Worm (Caenorhabditis elegans) whole organism, dauer: ENCODE data around the gene R08B4.3.

Experiments used
- unc-62 ChIP-seq: sonication (generic microtip); optimal IDR thresholded peaks from 2 replicates; lab custom pipeline; 2017; ENCODE audit warnings: missing biosample characterization, missing genetic modification reagents, missing genetic modification characterization

R08B4.3 gene

ce11 chrX:11120808-11121207, at the start of gene R08B4.3:
Gene R08B4.3 (minus strand): TSS chrX:11121005.
- no peak for TF ChIP-seq unc-62 (GFP tag; lab: Kevin White, UChicago)

DNA sequence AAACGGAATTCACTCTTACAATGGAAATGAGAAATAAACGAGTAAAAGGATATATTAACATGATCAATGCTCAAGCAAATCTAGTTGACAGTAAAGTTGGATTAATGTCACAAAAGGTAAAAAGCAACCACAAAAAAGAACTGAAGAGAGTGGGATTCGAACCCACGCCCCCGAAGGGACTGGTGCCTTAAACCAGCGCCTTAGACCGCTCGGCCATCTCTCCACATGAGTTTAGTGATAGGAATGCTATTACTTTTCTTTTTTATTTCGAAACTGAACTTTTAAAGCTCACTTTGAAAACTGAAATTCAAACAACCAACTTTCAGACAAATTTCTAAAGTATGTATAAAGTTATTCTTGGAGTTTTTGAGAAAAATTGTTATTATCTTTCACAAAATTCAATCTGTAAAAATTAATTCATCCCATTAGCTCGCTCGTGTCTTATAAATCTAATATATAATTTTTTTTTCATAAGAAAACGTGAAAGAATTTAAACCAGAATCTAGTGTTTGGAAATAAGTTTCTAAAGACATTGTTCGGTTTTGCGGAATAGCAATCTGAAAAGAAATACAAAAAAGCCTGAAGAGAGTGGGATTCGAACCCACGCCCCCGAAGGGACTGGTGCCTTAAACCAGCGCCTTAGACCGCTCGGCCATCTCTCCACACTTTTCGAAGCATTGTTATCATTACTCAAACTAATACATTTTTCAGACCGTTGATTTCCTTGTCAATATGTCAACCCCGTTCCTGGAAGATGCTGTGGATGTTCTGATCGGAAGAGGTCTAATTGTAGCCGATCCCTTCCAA, 42.2 kb upstream of the R08B4.3 start:
- no peak for TF ChIP-seq unc-62 (GFP tag; lab: Kevin White, UChicago)

ce11 chrX:11160537-11160936, 39.7 kb upstream of the R08B4.3 start, which contains the start of gene C05C9.1:
Gene C05C9.1 (plus strand): TSS chrX:11160837.
- no peak for TF ChIP-seq unc-62 (GFP tag; lab: Kevin White, UChicago)

DNA sequence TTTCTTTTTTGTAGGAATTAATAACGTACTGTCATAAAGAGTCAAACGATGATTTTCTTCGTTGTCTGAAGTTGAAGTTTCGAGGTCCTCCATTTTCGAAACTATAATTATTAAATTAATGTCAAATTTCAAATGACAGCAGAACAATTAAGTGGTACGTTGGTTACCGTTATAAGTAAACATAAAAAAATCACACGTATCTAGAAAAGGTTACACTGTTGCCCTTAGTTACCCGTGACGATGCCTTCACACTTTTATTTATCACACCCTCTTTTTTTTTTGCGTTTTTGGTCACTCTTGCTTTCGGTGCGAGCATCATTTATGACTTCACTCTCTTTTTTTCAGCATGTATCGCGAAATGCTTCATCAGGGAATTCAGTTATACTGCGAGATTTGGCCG, 31.9 kb upstream of the R08B4.3 start, which contains the start of the genes C05C9.3 and C05C9.2:
C05C9.3 (minus strand) TSS at position 101 of the 400 bp plus-strand sequence.
C05C9.2 (plus strand) TSS at position 346 of the 400 bp plus-strand sequence.
- no peak for TF ChIP-seq unc-62 (GFP tag; lab: Kevin White, UChicago)

DNA sequence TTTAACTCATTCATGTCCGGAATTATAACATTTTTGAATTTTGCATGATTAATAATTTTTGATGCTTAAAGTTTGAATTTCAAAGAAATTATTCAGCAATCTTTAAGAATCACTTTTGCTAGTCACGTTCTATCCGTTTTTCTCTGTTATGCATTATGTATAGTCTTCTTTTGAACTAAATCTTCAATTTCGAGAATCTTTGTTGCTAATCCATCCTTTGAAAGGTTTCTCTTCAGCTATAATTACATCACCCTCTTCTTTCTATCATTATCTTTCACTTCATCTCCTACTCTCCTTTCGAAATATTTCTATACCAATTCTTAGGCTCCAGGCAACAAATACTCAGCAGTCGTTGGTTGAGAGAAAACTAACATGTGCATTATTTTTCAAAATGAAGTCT, 30.7 kb upstream of the R08B4.3 start:
- TF ChIP-seq unc-62 (GFP tag; lab: Kevin White, UChicago) = no peak

DNA sequence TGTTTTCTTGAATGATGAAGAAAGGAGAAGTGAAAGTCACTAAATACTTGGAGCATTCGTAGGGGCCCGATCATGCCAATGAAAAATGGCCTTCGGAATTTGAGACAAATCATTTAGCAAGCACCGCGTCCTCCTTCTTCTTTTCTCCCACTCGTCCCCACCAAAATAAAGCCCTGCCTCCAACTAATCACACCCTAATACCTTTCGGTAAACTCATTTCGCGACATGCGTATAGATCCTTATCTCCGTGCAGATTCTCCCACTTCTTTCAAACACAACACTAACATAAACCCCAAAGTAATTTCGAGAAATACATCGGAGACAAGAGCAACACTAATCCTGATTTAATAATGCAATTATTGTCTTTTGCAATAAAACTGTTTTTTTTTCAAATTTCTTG, 16.8 kb upstream of the R08B4.3 start:
- no peak for TF ChIP-seq unc-62 (GFP tag; lab: Kevin White, UChicago)

ce11 chrX:11136988-11137387, 16.2 kb upstream of the R08B4.3 start:
- no peak for TF ChIP-seq unc-62 (GFP tag; lab: Kevin White, UChicago)

DNA sequence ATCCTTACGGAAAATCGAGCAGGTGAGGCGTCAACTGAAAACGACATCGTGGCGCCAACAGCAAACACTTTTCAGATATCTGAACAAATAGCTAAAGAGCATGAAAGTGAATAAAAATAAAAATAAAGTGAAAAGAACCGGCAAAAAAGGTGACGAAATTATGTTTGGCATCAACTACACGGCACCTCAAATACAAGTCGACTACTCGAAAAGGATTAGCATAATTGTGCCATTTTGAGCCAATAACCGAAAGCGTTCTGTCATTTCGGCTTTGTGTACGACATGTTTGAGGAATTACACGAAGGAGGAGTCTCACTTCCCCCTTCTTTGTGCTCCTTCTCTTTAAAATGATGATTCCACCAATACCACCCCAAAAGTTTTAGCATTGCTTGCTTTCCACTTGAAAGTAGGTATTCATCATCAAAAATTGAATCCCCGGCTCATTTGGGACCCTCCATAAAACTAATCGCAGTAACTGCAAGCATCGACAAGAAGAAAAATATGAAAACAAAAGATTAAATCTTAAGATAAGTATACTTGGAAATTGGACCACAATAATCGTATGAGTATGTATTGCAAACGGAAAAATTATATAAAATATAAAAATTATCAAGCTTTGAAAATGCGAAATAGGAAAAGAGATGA, 14.1 kb upstream of the R08B4.3 start:
- TF ChIP-seq unc-62 (GFP tag; lab: Kevin White, UChicago) = no peak

DNA sequence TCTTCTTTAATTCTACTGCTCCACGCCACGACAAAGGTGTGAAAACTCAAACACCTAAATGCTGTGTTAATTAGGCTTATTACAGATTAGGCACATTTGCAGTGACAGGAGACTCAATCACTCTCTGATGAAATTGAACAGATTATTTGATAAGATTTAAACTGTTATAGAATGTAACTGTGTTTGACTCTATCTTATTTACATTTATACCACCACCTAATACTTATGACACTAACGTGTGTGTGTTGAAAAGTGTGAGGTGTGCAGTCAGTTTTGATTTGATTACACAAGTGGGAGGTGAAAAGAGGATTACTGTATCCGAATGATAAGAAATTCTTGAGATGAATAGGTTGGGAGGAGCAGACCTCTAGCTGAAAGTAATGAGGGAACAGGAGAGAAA, 11.5 kb upstream of the R08B4.3 start:
- no peak for TF ChIP-seq unc-62 (GFP tag; lab: Kevin White, UChicago)

ce11 chrX:11126259-11126658, 5.5 kb upstream of the R08B4.3 start:
- TF ChIP-seq unc-62 (GFP tag; lab: Kevin White, UChicago) = no peak

- no peak for TF ChIP-seq unc-62 (GFP tag; lab: Kevin White, UChicago)
Measured at ce11 chrX:11125520-11125919, 4.7 kb upstream of the R08B4.3 start, which contains the start of gene alr-1. Gene alr-1 (minus strand): TSS chrX:11125620.

ce11 chrX:11123998-11124397, 3.2 kb upstream of the R08B4.3 start:
- no peak for TF ChIP-seq unc-62 (GFP tag; lab: Kevin White, UChicago)

DNA sequence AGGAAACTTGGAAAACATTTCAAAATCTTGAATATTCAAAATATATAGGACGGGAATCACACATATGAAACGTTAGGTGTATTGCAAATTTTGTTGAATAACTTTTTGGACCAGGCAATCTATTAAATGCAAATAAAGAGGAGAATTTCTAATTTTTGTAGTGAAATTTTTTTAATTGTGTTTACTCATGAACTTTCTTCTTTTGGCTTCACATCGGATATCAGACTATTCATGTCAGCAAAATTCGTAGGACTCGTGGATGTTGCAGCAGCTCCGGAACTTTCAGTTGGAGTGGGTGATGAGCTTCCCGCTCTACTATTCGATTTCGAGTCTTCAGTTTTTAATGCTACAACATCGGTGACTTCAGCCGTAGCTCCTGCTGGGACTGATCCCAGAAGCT, 1.6 kb upstream of the R08B4.3 start:
- TF ChIP-seq unc-62 (GFP tag; lab: Kevin White, UChicago) = no peak

DNA sequence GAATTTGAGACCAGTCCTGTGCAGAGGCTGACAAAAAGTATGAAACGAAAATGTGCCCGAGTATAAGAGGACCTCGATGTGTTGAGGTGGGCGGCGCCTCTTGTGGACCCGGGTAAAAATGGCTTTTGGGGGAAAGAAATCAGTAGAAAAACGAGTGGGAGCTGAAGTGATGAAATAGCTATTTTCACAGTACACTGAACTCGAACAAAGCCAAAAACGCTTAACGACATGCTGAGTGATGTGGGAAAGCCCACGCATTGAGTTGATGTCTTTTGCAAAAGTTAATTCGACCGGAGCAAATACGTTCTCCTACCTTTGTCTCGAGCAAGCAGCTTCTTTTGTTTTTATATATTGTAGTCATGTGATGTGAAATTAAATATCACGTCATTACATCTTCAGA, 4.1 kb downstream of the R08B4.3 start, which contains the start of gene nlp-66:
nlp-66 (minus strand) TSS at position 101 of the 400 bp plus-strand sequence.
- TF ChIP-seq unc-62 (GFP tag; lab: Kevin White, UChicago) = no peak

ce11 chrX:11114420-11114819, 6.4 kb downstream of the R08B4.3 start:
- no peak for TF ChIP-seq unc-62 (GFP tag; lab: Kevin White, UChicago)

- TF ChIP-seq unc-62 (GFP tag; lab: Kevin White, UChicago) = no peak
Measured at ce11 chrX:11109200-11109599, 11.6 kb downstream of the R08B4.3 start, which contains the start of gene grd-1. Gene grd-1 (plus strand): TSS chrX:11109440.
